Fruit fly (Drosophila melanogaster) Kc167 (cell line): Measurements from ENCODE around the gene Muc18B.

Experiments used
- Myc ChIP-seq: fragments of >200 bp; optimal IDR thresholded peaks from 2 replicates; lab custom pipeline; 2017; ENCODE audit warnings: missing external identifiers
- insv ChIP-seq: fragments of >200 bp; optimal IDR thresholded peaks from 3 replicates; lab custom pipeline; 2018; ENCODE audit warnings: missing external identifiers
- ttk ChIP-seq: sonication (Bioruptor generic); optimal IDR thresholded peaks from 2 replicates; lab custom pipeline; 2017; ENCODE audit warnings: missing external identifiers

dm6 chrX:19220963-19221572 is 5.8 kb downstream of the Muc18B start:
- no peak for TF ChIP-seq Myc (lab: Kevin White, UChicago)
- no peak for TF ChIP-seq insv
- TF ChIP-seq ttk: no peak
